Worm (Caenorhabditis elegans): ENCODE data around the gene Y105C5B.3.
A peak's percentile ranks its signal among the peaks of the same experiment; 100 is the strongest.

Y105C5B.3 gene

DNA sequence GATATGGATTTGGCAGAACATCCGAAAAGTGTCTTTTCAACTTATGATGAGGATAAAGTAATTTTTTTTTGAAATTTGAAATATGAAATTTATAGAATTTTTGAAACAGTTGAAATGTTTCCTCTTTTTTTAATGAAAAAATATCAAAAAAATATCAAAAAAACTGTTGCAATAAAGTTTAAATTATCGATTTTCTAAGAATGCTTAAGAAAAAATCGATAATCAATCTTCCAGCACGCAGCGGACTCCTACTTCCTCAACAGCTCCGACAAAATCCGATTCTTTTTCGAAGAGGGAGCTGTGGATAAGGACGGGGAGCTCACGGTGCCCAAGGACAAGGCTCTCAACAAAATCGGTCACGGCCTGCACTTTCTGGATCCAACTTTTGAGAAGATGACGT lies 46.7 kb downstream of the Y105C5B.3 start:
- TF ChIP-seq pha-4 (GFP tag; IDR thresholded peaks at IDR 0.05) = no peak
- no peak for TF ChIP-seq pha-4 (tag; optimal IDR thresholded peaks at IDR 0.05)
- no peak for TF ChIP-seq F44E2.7 (GFP tag; IDR thresholded peaks at IDR 0.05)
- no peak for TF ChIP-seq R02D3.7 (tag; optimal IDR thresholded peaks at IDR 0.05)
- TF ChIP-seq nhr-42 (GFP tag; IDR thresholded peaks at IDR 0.05) = no peak
- no peak for TF ChIP-seq daf-19 (GFP tag; conservative IDR thresholded peaks at IDR 0.05)
- no peak for TF ChIP-seq nhr-77 (tag; optimal IDR thresholded peaks at IDR 0.05)
- TF ChIP-seq Y75B8A.6 (GFP tag; IDR thresholded peaks at IDR 0.05) = no peak
- peak; percentile 71 for TF ChIP-seq ceh-28 (tag; optimal IDR thresholded peaks at IDR 0.05)

- TF ChIP-seq ceh-82 (tag; optimal IDR thresholded peaks at IDR 0.05) (no peak), php-3 (GFP tag; IDR thresholded peaks at IDR 0.05) (no peak), ztf-7 (tag; optimal IDR thresholded peaks at IDR 0.05) (no peak), mes-2 (tag; optimal IDR thresholded peaks at IDR 0.05; ENCODE audit: poor library complexity, severe bottlenecking) (no peak), F10B5.3 (tag; optimal IDR thresholded peaks at IDR 0.05) (no peak), madf-5 (GFP tag; IDR thresholded peaks at IDR 0.05) (peak; percentile 34 to 59; a peak in 1 of 4 replicates), set-16 (GFP tag; IDR thresholded peaks at IDR 0.05) (no peak; the same call in 1 of the 2 replicates), ctbp-1 (GFP tag; IDR thresholded peaks at IDR 0.05) (peak; percentile 47; the same call in 1 of the 2 replicates), Y48G9A.11 (GFP tag; IDR thresholded peaks at IDR 0.05) (no peak), nhr-77 (tag; optimal IDR thresholded peaks at IDR 0.05) (no peak), F26F4.8 (GFP tag; conservative IDR thresholded peaks at IDR 0.05) (peak; percentile 66; the same call in 1 of the 2 replicates), dmd-9 (GFP tag; IDR thresholded peaks at IDR 0.05) (peak; percentile 37; the same call in 1 of the 2 replicates), lin-39 (tag; optimal IDR thresholded peaks at IDR 0.05) (no peak), mdt-29 (GFP tag; IDR thresholded peaks at IDR 0.05) (peak; percentile 62; the same call in 1 of the 2 replicates), pqm-1 (tag; optimal IDR thresholded peaks at IDR 0.05) (no peak), R02D3.7 (tag; optimal IDR thresholded peaks at IDR 0.05) (no peak), cey-2 (tag; optimal IDR thresholded peaks at IDR 0.05; ENCODE audit: borderline replicate concordance, insufficient read depth) (no peak), mxl-2 (GFP tag; conservative IDR thresholded peaks at IDR 0.05) (0 out of 2 replicates have a peak, but pooled peaks have one; percentile 19), lin-1 (GFP tag; IDR thresholded peaks at IDR 0.05) (0 out of 2 replicates have a peak, but pooled peaks have one; percentile 12), Y75B8A.6 (GFP tag; IDR thresholded peaks at IDR 0.05) (no peak), daf-16 (GFP tag; optimal IDR thresholded peaks at IDR 0.05) (no peak), daf-16 (tag; optimal IDR thresholded peaks at IDR 0.05) (peak; percentile 49), fkh-10 (GFP tag; optimal IDR thresholded peaks at IDR 0.05) (no peak), dve-1 (tag; optimal IDR thresholded peaks at IDR 0.05; ENCODE audit: insufficient read depth) (peak; percentile 28), ZK337.2 (GFP tag; IDR thresholded peaks at IDR 0.05) (no peak), ceh-44 (GFP tag; IDR thresholded peaks at IDR 0.05) (peak; percentile 48; the same call in 1 of the 2 replicates), madf-9 (GFP tag; conservative IDR thresholded peaks at IDR 0.05) (peak; percentile 75; the same call in 1 of the 2 replicates), Y5F2A.4 (GFP tag; optimal IDR thresholded peaks at IDR 0.05) (no peak), unc-62 (GFP tag; optimal IDR thresholded peaks at IDR 0.05 in 1 of 2) (no peak), unc-62 (tag; optimal IDR thresholded peaks at IDR 0.05) (no peak), zip-2 (tag; optimal IDR thresholded peaks at IDR 0.05) (no peak), spr-1 (tag; optimal IDR thresholded peaks at IDR 0.05) (no peak), unc-39 (tag; optimal IDR thresholded peaks at IDR 0.05) (no peak), ztf-11 (tag; optimal IDR thresholded peaks at IDR 0.05) (no peak), nhr-10 (tag; optimal IDR thresholded peaks at IDR 0.05) (no peak), ces-1 (GFP tag; optimal IDR thresholded peaks at IDR 0.05) (no peak), zfp-2 (tag; optimal IDR thresholded peaks at IDR 0.05) (no peak), mxl-3 (GFP tag; optimal IDR thresholded peaks at IDR 0.05) (peak; percentile 72), tag-97 (GFP tag; IDR thresholded peaks at IDR 0.05) (no peak), daf-8 (GFP tag; IDR thresholded peaks at IDR 0.05) (no peak), ceh-20 (GFP tag; IDR thresholded peaks at IDR 0.05) (0 out of 2 replicates have a peak, but pooled peaks have one; percentile 44), dmd-6 (GFP tag; IDR thresholded peaks at IDR 0.05) (peak; percentile 33), fos-1 (tag; optimal IDR thresholded peaks at IDR 0.05) (no peak), nhr-28 (tag; optimal IDR thresholded peaks at IDR 0.05) (peak; percentile 23)
These were observed 47.2 kb downstream of the Y105C5B.3 start for ce11 chrIV:15931176-15931575.

Measured in whole organism, L4 larva.